Worm (Caenorhabditis elegans): ENCODE results near the gene C13A2.6.

The C13A2.6 gene

DNA sequence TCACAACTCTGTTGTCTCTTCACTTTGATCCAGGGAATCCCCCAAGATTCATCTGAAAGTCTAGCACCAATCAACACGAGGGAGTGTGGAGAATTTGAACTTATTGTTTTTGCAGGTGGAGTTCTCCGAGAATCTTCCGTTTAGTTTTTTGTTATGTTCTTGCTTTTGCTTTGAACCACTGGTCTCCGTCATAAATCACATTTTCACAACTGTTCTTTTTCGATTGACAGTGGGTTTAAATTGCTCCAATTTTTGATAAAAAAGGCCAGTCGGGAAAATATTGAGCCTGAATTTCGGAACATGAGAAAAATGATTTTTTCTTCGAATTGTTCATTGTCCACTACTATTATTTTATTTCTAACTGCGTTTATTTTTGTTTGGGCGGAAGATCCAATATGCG is 52.4 kb downstream of the C13A2.6 start, which contains the start of gene F10G2.10:
F10G2.10 (plus strand) TSS at position 301 of the 400 bp plus-strand sequence.
- TF ChIP-seq C17E4.6 (GFP tag; IDR thresholded peaks at IDR 0.05) = no peak
- no peak for TF ChIP-seq snpc-1.1 (tag; optimal IDR thresholded peaks at IDR 0.05; ENCODE audit: insufficient read depth)
- no peak for TF ChIP-seq him-1 (tag; optimal IDR thresholded peaks at IDR 0.05)
- TF ChIP-seq rpc-1 (optimal IDR thresholded peaks at IDR 0.05) = no peak
- TF ChIP-seq rpc-1 (tag; optimal IDR thresholded peaks at IDR 0.05) = no peak
- no peak for TF ChIP-seq hmg-20 (GFP tag; IDR thresholded peaks at IDR 0.05)
- no peak for TF ChIP-seq atf-7 (tag; optimal IDR thresholded peaks at IDR 0.05)
- TF ChIP-seq C06A6.2 (GFP tag; conservative IDR thresholded peaks at IDR 0.05) = no peak
- no peak for TF ChIP-seq snpc-4 (GFP tag; optimal IDR thresholded peaks at IDR 0.05)
- no peak for TF ChIP-seq snpc-4 (tag; optimal IDR thresholded peaks at IDR 0.05)
